Worm (Caenorhabditis elegans) whole organism, mixed stage, embryonic: Measurements from ENCODE around the gene F55A11.7.

ENCODE experiments used
- M03D4.4 ChIP-seq: sonication (generic microtip); optimal IDR thresholded peaks from 2 replicates; lab custom pipeline; 2017; ENCODE audit warnings: mild to moderate bottlenecking, missing genetic modification characterization, missing compliant biosample characterization
- bed-3 ChIP-seq: fragments of 200-800 bp; sonication (Bioruptor generic); optimal IDR thresholded peaks from 3 replicates; lab custom pipeline; 2018; ENCODE audit warnings: mild to moderate bottlenecking, missing genetic modification characterization, moderate library complexity, missing compliant biosample characterization
- blmp-1 ChIP-seq: fragments of 150-350 bp; optimal IDR thresholded peaks from 2 replicates; lab custom pipeline; 2014; ENCODE audit warnings: missing biosample characterization, missing genetic modification characterization
- ceh-39 ChIP-seq: fragments of 150-350 bp; optimal IDR thresholded peaks from 2 replicates; lab custom pipeline; 2014; ENCODE audit warnings: missing biosample characterization, missing genetic modification characterization
- ceh-43 ChIP-seq: fragments of 200-800 bp; sonication (Bioruptor generic); optimal IDR thresholded peaks from 2 replicates; lab custom pipeline; 2018; ENCODE audit warnings: mild to moderate bottlenecking, missing genetic modification characterization, moderate library complexity, missing compliant biosample characterization
- ceh-83 ChIP-seq: fragments of 200-800 bp; sonication (Bioruptor generic); optimal IDR thresholded peaks from 2 replicates; lab custom pipeline; 2018; ENCODE audit warnings: mild to moderate bottlenecking, missing genetic modification characterization, missing compliant biosample characterization
- ces-1 ChIP-seq: fragments of 150-350 bp; optimal IDR thresholded peaks from 2 replicates; lab custom pipeline; 2014; ENCODE audit warnings: missing biosample characterization, missing genetic modification reagents, missing genetic modification characterization
- cnd-1 ChIP-seq: fragments of 200-800 bp; sonication (Bioruptor generic); optimal IDR thresholded peaks from 2 replicates; lab custom pipeline; 2018; ENCODE audit warnings: mild to moderate bottlenecking, missing genetic modification characterization, missing compliant biosample characterization
- drap-1 ChIP-seq: fragments of 200-800 bp; sonication (Bioruptor generic); optimal IDR thresholded peaks from 3 replicates; lab custom pipeline; 2018; ENCODE audit warnings: mild to moderate bottlenecking, missing genetic modification characterization, missing compliant biosample characterization
- elt-1 ChIP-seq: sonication (generic microtip); optimal IDR thresholded peaks from 2 replicates; lab custom pipeline; 2017; ENCODE audit warnings: missing genetic modification characterization, mild to moderate bottlenecking, missing compliant biosample characterization, antibody characterized with exemption, moderate library complexity, borderline replicate concordance; ENCODE audit not compliant: insufficient read depth
- elt-3 ChIP-seq: fragments of 150-350 bp; optimal IDR thresholded peaks from 2 replicates; lab custom pipeline; 2014; ENCODE audit warnings: missing biosample characterization, missing genetic modification characterization
- flh-1 ChIP-seq: fragments of 200-800 bp; sonication (Bioruptor generic); optimal IDR thresholded peaks from 2 replicates; lab custom pipeline; 2018; ENCODE audit warnings: mild to moderate bottlenecking, missing genetic modification characterization, moderate library complexity, missing compliant biosample characterization
- ham-2 ChIP-seq: fragments of 200-800 bp; sonication (Bioruptor generic); optimal IDR thresholded peaks from 2 replicates; lab custom pipeline; 2018; ENCODE audit warnings: mild to moderate bottlenecking, missing genetic modification characterization, missing compliant biosample characterization
- hlh-1 ChIP-seq: fragments of 150-350 bp; optimal IDR thresholded peaks from 2 replicates; lab custom pipeline; 2014; ENCODE audit warnings: missing biosample characterization, missing genetic modification reagents, missing genetic modification characterization
- lin-13 ChIP-seq: fragments of 150-350 bp; optimal IDR thresholded peaks from 2 replicates; lab custom pipeline; 2014; ENCODE audit warnings: missing biosample characterization, missing genetic modification characterization
- lin-32 ChIP-seq: fragments of 200-800 bp; sonication (Bioruptor generic); optimal IDR thresholded peaks from 2 replicates; lab custom pipeline; 2018; ENCODE audit warnings: mild to moderate bottlenecking, missing genetic modification characterization, missing compliant biosample characterization
- lsy-2 ChIP-seq: fragments of 150-350 bp; optimal IDR thresholded peaks from 2 replicates; lab custom pipeline; 2014; ENCODE audit warnings: missing biosample characterization, missing genetic modification characterization
- mab-5 ChIP-seq: fragments of 150-350 bp; optimal IDR thresholded peaks from 2 replicates; lab custom pipeline; 2014; ENCODE audit warnings: missing biosample characterization, missing genetic modification characterization
- mep-1 ChIP-seq: fragments of 150-350 bp; optimal IDR thresholded peaks from 2 replicates; lab custom pipeline; 2017; ENCODE audit warnings: missing biosample characterization, missing genetic modification reagents, missing genetic modification characterization, inconsistent platforms
- mls-2 ChIP-seq: sonication (generic microtip); optimal IDR thresholded peaks from 2 replicates; lab custom pipeline; 2016; ENCODE audit warnings: mild to moderate bottlenecking, missing genetic modification characterization, moderate library complexity, missing compliant biosample characterization
- nhr-12 ChIP-seq: fragments of 150-350 bp; optimal IDR thresholded peaks from 2 replicates; lab custom pipeline; 2014; ENCODE audit warnings: missing biosample characterization, missing genetic modification characterization
- nhr-2 ChIP-seq: fragments of 150-350 bp; optimal IDR thresholded peaks from 2 replicates; lab custom pipeline; 2014; ENCODE audit warnings: missing biosample characterization, missing genetic modification characterization
- nhr-237 ChIP-seq: fragments of 150-350 bp; optimal IDR thresholded peaks from 2 replicates; lab custom pipeline; 2014; ENCODE audit warnings: missing biosample characterization, missing genetic modification characterization
- nhr-28 ChIP-seq: fragments of 150-350 bp; optimal IDR thresholded peaks from 2 replicates; lab custom pipeline; 2014; ENCODE audit warnings: missing biosample characterization, missing genetic modification characterization
- nhr-76 ChIP-seq: sonication (generic microtip); optimal IDR thresholded peaks from 2 replicates; lab custom pipeline; 2017; ENCODE audit warnings: missing biosample characterization, missing genetic modification characterization
- pha-4 ChIP-seq: fragments of 150-350 bp; optimal IDR thresholded peaks from 2 replicates; lab custom pipeline; 2018; ENCODE audit warnings: missing biosample characterization, missing genetic modification reagents, missing genetic modification characterization
- sem-2 ChIP-seq: fragments of 200-800 bp; sonication (Bioruptor generic); optimal IDR thresholded peaks from 2 replicates; lab custom pipeline; 2018; ENCODE audit warnings: mild to moderate bottlenecking, missing genetic modification characterization, missing compliant biosample characterization
- snpc-4 ChIP-seq: fragments of 150-350 bp; optimal IDR thresholded peaks from 2 replicates; lab custom pipeline; 2014; ENCODE audit warnings: missing biosample characterization, missing genetic modification characterization
- sptf-1 ChIP-seq: sonication (generic microtip); optimal IDR thresholded peaks from 2 replicates; lab custom pipeline; 2017; ENCODE audit warnings: mild to moderate bottlenecking, missing genetic modification characterization, moderate library complexity, missing compliant biosample characterization
- tbx-8 ChIP-seq: fragments of 200-800 bp; sonication (Bioruptor generic); optimal IDR thresholded peaks from 2 replicates; lab custom pipeline; 2018; ENCODE audit warnings: mild to moderate bottlenecking, missing genetic modification characterization, moderate library complexity, missing compliant biosample characterization
- unc-120 ChIP-seq: sonication (generic microtip); optimal IDR thresholded peaks from 2 replicates; lab custom pipeline; 2017; ENCODE audit warnings: missing genetic modification characterization, missing compliant biosample characterization; ENCODE audit not compliant: poor library complexity, severe bottlenecking
- unc-39 ChIP-seq: fragments of 150-350 bp; optimal IDR thresholded peaks from 2 replicates; lab custom pipeline; 2014; ENCODE audit warnings: missing biosample characterization, missing genetic modification characterization
- unc-62 ChIP-seq: fragments of 150-350 bp; optimal IDR thresholded peaks from 2 replicates; lab custom pipeline; 2014; ENCODE audit warnings: missing biosample characterization, missing genetic modification reagents, missing genetic modification characterization
- zip-8 ChIP-seq: fragments of 150-350 bp; optimal IDR thresholded peaks from 2 replicates; lab custom pipeline; 2014; ENCODE audit warnings: missing biosample characterization, missing genetic modification characterization
- ztf-11 ChIP-seq: fragments of 150-350 bp; optimal IDR thresholded peaks from 2 replicates; lab custom pipeline; 2014; ENCODE audit warnings: missing biosample characterization, missing genetic modification characterization

F55A11.7 gene

DNA sequence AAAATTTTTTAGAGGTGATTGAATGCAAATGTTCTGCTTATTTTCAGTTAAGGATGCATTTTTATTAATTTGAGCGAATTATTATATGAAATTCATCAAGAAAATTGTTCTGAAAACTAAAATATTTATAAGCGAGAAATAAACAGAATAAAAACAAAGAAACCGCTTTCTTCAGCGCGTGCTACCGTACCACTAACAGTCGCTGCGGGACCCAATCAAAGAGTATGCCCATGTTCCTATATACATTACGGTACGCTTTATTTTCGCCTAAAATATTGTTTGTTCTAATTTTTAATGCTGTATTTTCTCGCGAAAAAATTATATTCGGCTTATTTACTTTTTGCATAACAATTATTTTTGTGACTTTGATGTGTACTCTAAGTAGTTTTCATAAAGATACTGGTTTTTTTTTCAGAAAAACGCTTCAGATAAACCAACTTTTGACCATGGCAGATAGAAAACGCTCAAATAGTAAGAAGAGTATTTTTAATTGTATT lies 547 bp upstream of the F55A11.7 start, which contains the start of gene F55A11.8:
F55A11.8 (plus strand) TSS at position 447 of the 497 bp plus-strand sequence.
- TF ChIP-seq ztf-11 (tag; lab: Kevin White, UChicago) (no peak), lsy-2 (no peak), mep-1 (no peak), bed-3 (GFP tag; lab: Kevin White, UChicago) (no peak), pha-4 (tag; lab: Kevin White, UChicago) (no peak), sptf-1 (tag; lab: Kevin White, UChicago) (no peak), sem-2 (GFP tag; lab: Kevin White, UChicago) (no peak), nhr-28 (no peak), nhr-76 (no peak), mab-5 (tag; lab: Kevin White, UChicago) (no peak), ceh-83 (GFP tag; lab: Kevin White, UChicago) (no peak), flh-1 (no peak), M03D4.4 (tag; lab: Kevin White, UChicago) (no peak), ceh-43 (GFP tag; lab: Kevin White, UChicago) (no peak), ceh-39 (tag; lab: Kevin White, UChicago) (no peak), unc-62 (GFP tag; lab: Kevin White, UChicago) (no peak), nhr-2 (tag; lab: Kevin White, UChicago) (no peak)

DNA sequence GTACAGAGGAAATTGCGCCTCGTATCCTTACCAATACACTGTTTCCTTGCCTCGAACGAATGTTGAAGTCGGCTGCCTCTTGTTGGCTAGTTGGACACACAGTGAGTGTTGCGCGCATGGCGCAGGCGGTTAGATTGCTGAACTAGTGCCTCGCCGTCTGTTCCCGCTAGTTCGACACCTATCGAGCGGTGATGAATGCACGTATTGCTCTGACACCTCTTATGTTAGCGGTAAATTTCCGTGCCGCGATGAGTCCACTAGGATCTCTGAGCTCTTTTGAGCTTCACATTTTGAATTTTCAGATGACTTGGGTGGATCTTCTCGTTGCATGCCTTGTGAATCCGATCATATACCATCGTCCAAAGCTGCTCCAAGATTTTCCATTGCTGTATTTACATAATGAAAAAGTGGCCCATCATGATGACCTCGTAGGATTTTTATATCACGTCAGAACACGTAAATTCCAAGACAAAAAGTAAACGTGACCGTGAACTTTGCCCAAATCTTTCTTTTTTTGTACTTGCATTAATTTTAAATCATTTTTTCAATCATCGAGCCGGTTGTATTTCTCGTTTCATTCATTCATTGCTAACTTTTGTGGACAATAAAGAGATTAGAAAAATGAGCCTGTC lies 4.3 kb downstream of the F55A11.7 start, which contains the start of gene F55A11.11:
F55A11.11 (plus strand) TSS at position 341 of the 632 bp plus-strand sequence.
- TF ChIP-seq elt-3 (tag; lab: Kevin White, UChicago): no peak
- TF ChIP-seq ces-1 (GFP tag; lab: Kevin White, UChicago): no peak
- peak; percentile 86 for TF ChIP-seq tbx-8 (GFP tag; lab: Kevin White, UChicago)
- TF ChIP-seq lin-13: peak; percentile 83
- TF ChIP-seq zip-8 (tag; lab: Kevin White, UChicago): no peak
- peak; percentile 91 for TF ChIP-seq bed-3 (GFP tag; lab: Kevin White, UChicago)
- TF ChIP-seq pha-4 (tag; lab: Kevin White, UChicago): peak; percentile 92
- TF ChIP-seq elt-1 (tag; lab: Kevin White, UChicago): peak; percentile 17
- peak; percentile 94 for TF ChIP-seq sem-2 (GFP tag; lab: Kevin White, UChicago)
- peak; percentile 95 for TF ChIP-seq unc-120 (tag; lab: Kevin White, UChicago)
- no peak for TF ChIP-seq snpc-4 (tag; lab: Kevin White, UChicago)
- TF ChIP-seq nhr-2 (tag; lab: Kevin White, UChicago): no peak
- TF ChIP-seq nhr-28: peak; percentile 46
- TF ChIP-seq nhr-76: no peak
- peak; percentile 96 for TF ChIP-seq lin-32 (GFP tag; lab: Kevin White, UChicago)
- TF ChIP-seq lsy-2: peak; percentile 28
- TF ChIP-seq ceh-39 (tag; lab: Kevin White, UChicago): peak; percentile 28
- TF ChIP-seq blmp-1 (tag; lab: Kevin White, UChicago): no peak
- TF ChIP-seq ceh-43 (GFP tag; lab: Kevin White, UChicago): peak; percentile 92
- TF ChIP-seq nhr-12 (tag; lab: Kevin White, UChicago): peak; percentile 85
- peak; percentile 97 for TF ChIP-seq ceh-83 (GFP tag; lab: Kevin White, UChicago)
- peak; percentile 99 for TF ChIP-seq drap-1 (GFP tag; lab: Kevin White, UChicago)
- TF ChIP-seq M03D4.4 (tag; lab: Kevin White, UChicago): peak; percentile 97
- TF ChIP-seq mep-1: peak; percentile 57
- TF ChIP-seq flh-1: peak; percentile 90
- peak; percentile 98 for TF ChIP-seq ham-2 (GFP tag; lab: Kevin White, UChicago)
- TF ChIP-seq mls-2 (tag; lab: Kevin White, UChicago): peak; percentile 98
- peak; percentile 98 for TF ChIP-seq sptf-1 (tag; lab: Kevin White, UChicago)
- peak; percentile 60 for TF ChIP-seq ztf-11 (tag; lab: Kevin White, UChicago)
- peak; percentile 97 for TF ChIP-seq cnd-1 (tag; lab: Kevin White, UChicago)
- TF ChIP-seq hlh-1: peak; percentile 60
- peak; percentile 41 for TF ChIP-seq nhr-237 (tag; lab: Kevin White, UChicago)
- peak; percentile 73 for TF ChIP-seq unc-62 (GFP tag; lab: Kevin White, UChicago)
- peak; percentile 52 for TF ChIP-seq unc-39 (tag; lab: Kevin White, UChicago)
